Fruit fly (Drosophila melanogaster): Measurements from ENCODE around the gene Ref2.
A peak's percentile ranks its signal among the peaks of the same experiment; 100 is the strongest.

Gene Ref2

dm6 chr2L:12587325-12587724 lies 58.8 kb downstream of the Ref2 start, which contains the start of gene nub:
Gene nub, plus strand, starts transcription at chr2L:12587625.
- TF ChIP-seq bcd (GFP tag; optimal IDR thresholded peaks at IDR 0.05) (no peak), CG15269 (tag; optimal IDR thresholded peaks at IDR 0.05) (no peak), Bteb2 (GFP tag; optimal IDR thresholded peaks at IDR 0.05) (no peak), Med (GFP tag) (peak; percentile 3), Sry-δ (GFP tag; optimal IDR thresholded peaks at IDR 0.05) (no peak), Dp (GFP tag; optimal IDR thresholded peaks at IDR 0.05) (no peak)

dm6 chr2L:12586858-12587257 lies 59.3 kb downstream of the Ref2 start:
- peak; percentile 22 for TF ChIP-seq Deaf1 (tag; optimal IDR thresholded peaks at IDR 0.05)
- no peak for TF ChIP-seq CG12071 (GFP tag; optimal IDR thresholded peaks at IDR 0.05)
- TF ChIP-seq D (optimal IDR thresholded peaks at IDR 0.05): no peak
- TF ChIP-seq D (GFP tag; optimal IDR thresholded peaks at IDR 0.05): no peak
- TF ChIP-seq Med (GFP tag): peak; percentile 74
- TF ChIP-seq sug (tag; optimal IDR thresholded peaks at IDR 0.05): peak; percentile 59
- TF ChIP-seq Jarid2 (GFP tag; optimal IDR thresholded peaks at IDR 0.05): peak; percentile 61
- TF ChIP-seq CG12769 (tag; optimal IDR thresholded peaks at IDR 0.05): peak; percentile 11
- TF ChIP-seq CG13424 (tag; optimal IDR thresholded peaks at IDR 0.05): no peak
- peak; percentile 6 to 85 for TF ChIP-seq insv (GFP tag; optimal IDR thresholded peaks at IDR 0.05)
- peak; percentile 62 for TF ChIP-seq Abd-B (GFP tag; optimal IDR thresholded peaks at IDR 0.05)
- peak; percentile 27 for TF ChIP-seq CG11504 (tag; optimal IDR thresholded peaks at IDR 0.05)
- TF ChIP-seq CG1832 (GFP tag; optimal IDR thresholded peaks at IDR 0.05): peak; percentile 80
- peak; percentile 99 for TF ChIP-seq Nf-YC (tag; optimal IDR thresholded peaks at IDR 0.05)
- no peak for TF ChIP-seq Xbp1 (GFP tag; optimal IDR thresholded peaks at IDR 0.05)
- TF ChIP-seq ato (GFP tag; IDR thresholded peaks at IDR 0.05; ENCODE audit: partially characterized antibody): no peak
- TF ChIP-seq CoRest (tag; optimal IDR thresholded peaks at IDR 0.05): peak; percentile 61
- peak; percentile 76; the same call in 1 of the 2 replicates for TF ChIP-seq Nf-YA (GFP tag; IDR thresholded peaks at IDR 0.05)
- TF ChIP-seq lola (GFP tag; optimal IDR thresholded peaks at IDR 0.05): peak in 1 of 3 experiments; percentile 54
- TF ChIP-seq cg (GFP tag; optimal IDR thresholded peaks at IDR 0.05): peak; percentile 99
- TF ChIP-seq CG1603 (tag; optimal IDR thresholded peaks at IDR 0.05): no peak
- peak; percentile 45 for TF ChIP-seq sqz (GFP tag; optimal IDR thresholded peaks at IDR 0.05)
- TF ChIP-seq vvl (GFP tag; IDR thresholded peaks at IDR 0.05): peak; percentile 100
- TF ChIP-seq CG10321 (GFP tag; IDR thresholded peaks at IDR 0.05): peak; percentile 94
- peak; percentile 99 for TF ChIP-seq Nf-YB (GFP tag; optimal IDR thresholded peaks at IDR 0.05)
- peak; percentile 53 for TF ChIP-seq Elba2 (GFP tag; optimal IDR thresholded peaks at IDR 0.05)
- TF ChIP-seq yki (optimal IDR thresholded peaks at IDR 0.05): peak; percentile 18
- TF ChIP-seq CG8478 (optimal IDR thresholded peaks at IDR 0.05): peak; percentile 95
- peak; percentile 10 for TF ChIP-seq pb (GFP tag; optimal IDR thresholded peaks at IDR 0.05)
- no peak for TF ChIP-seq CG12659 (GFP tag; optimal IDR thresholded peaks at IDR 0.05)
- TF ChIP-seq Bgb (GFP tag; IDR thresholded peaks at IDR 0.05; ENCODE audit: partially characterized antibody): no peak
- TF ChIP-seq ci (GFP tag; IDR thresholded peaks at IDR 0.05): peak; percentile 62; the same call in 1 of the 3 replicates
- peak; percentile 97 for TF ChIP-seq oc (tag; optimal IDR thresholded peaks at IDR 0.05)
- TF ChIP-seq Rfx (GFP tag; IDR thresholded peaks at IDR 0.05): no peak
- peak; percentile 55 for TF ChIP-seq Vsx1 (GFP tag; optimal IDR thresholded peaks at IDR 0.05)
- peak; percentile 98 for TF ChIP-seq chinmo (GFP tag; IDR thresholded peaks at IDR 0.05; ENCODE audit: partially characterized antibody)
- no peak for TF ChIP-seq bab2 (GFP tag; optimal IDR thresholded peaks at IDR 0.05)
- TF ChIP-seq wek (GFP tag; optimal IDR thresholded peaks at IDR 0.05): peak; percentile 18
- TF ChIP-seq ftz-f1 (GFP tag; optimal IDR thresholded peaks at IDR 0.05): peak; percentile 19
- TF ChIP-seq otp (GFP tag; IDR thresholded peaks at IDR 0.05): peak; percentile 80
- no peak for TF ChIP-seq Ravus (GFP tag; IDR thresholded peaks at IDR 0.05)
- TF ChIP-seq Atf3 (GFP tag; optimal IDR thresholded peaks at IDR 0.05): no peak
- TF ChIP-seq Trl (optimal IDR thresholded peaks at IDR 0.05): peak; percentile 84 to 92
- no peak for TF ChIP-seq Trl (GFP tag; optimal IDR thresholded peaks at IDR 0.05)
- peak; percentile 38 for TF ChIP-seq bcd (GFP tag; optimal IDR thresholded peaks at IDR 0.05)

All from whole organism, embryonic.